Worm (Caenorhabditis elegans): ENCODE measurements around the gene C09E10.3.

- TF ChIP-seq him-1 (tag; optimal IDR thresholded peaks at IDR 0.05) (no peak), W03F9.2 (tag; optimal IDR thresholded peaks at IDR 0.05) (no peak), dao-5 (tag; optimal IDR thresholded peaks at IDR 0.05) (no peak)
Observed at ce11 chrX:1017456-1017855, 26.3 kb upstream of the C09E10.3 start, which contains the start of the genes F55A4.13 and nlf-1.

Measured in whole organism, L4/young adult.